Fruit fly (Drosophila melanogaster): Measurements from ENCODE around the gene CG43248.

CG43248 gene

dm6 chr3L:15543467-15543866 lies 12.2 kb upstream of the CG43248 start:
- TF ChIP-seq brk (GFP tag; optimal IDR thresholded peaks at IDR 0.05) (no peak), CG32264 (GFP tag; optimal IDR thresholded peaks at IDR 0.05) (no peak), Rel (GFP tag; optimal IDR thresholded peaks at IDR 0.05) (no peak), Rel (tag; optimal IDR thresholded peaks at IDR 0.05) (no peak), Hr78 (GFP tag; optimal IDR thresholded peaks at IDR 0.05) (no peak), HLH106 (tag; optimal IDR thresholded peaks at IDR 0.05) (no peak), Dif (GFP tag; optimal IDR thresholded peaks at IDR 0.05; ENCODE audit: partially characterized antibody) (no peak), Mio (GFP tag; optimal IDR thresholded peaks at IDR 0.05) (no peak), GATAd (GFP tag; optimal IDR thresholded peaks at IDR 0.05) (no peak)

dm6 chr3L:15543049-15543448 lies 11.8 kb upstream of the CG43248 start:
- TF ChIP-seq CG32264 (GFP tag; optimal IDR thresholded peaks at IDR 0.05) = no peak
- TF ChIP-seq foxo (GFP tag; optimal IDR thresholded peaks at IDR 0.05) = no peak

- TF ChIP-seq Hnf4 (GFP tag; optimal IDR thresholded peaks at IDR 0.05) (no peak), CG9705 (GFP tag; optimal IDR thresholded peaks at IDR 0.05) (no peak), Dif (GFP tag; optimal IDR thresholded peaks at IDR 0.05; ENCODE audit: partially characterized antibody) (no peak), h (GFP tag; optimal IDR thresholded peaks at IDR 0.05) (no peak), sage (GFP tag; optimal IDR thresholded peaks at IDR 0.05) (no peak), Jra (GFP tag; optimal IDR thresholded peaks at IDR 0.05) (no peak), br (GFP tag; optimal IDR thresholded peaks at IDR 0.05) (no peak), fru (GFP tag; optimal IDR thresholded peaks at IDR 0.05) (no peak), pan (optimal IDR thresholded peaks at IDR 0.05) (no peak), Vsx2 (GFP tag; optimal IDR thresholded peaks at IDR 0.05; ENCODE audit: partially characterized antibody) (no peak), rgr (GFP tag; optimal IDR thresholded peaks at IDR 0.05) (no peak), Hr83 (GFP tag; optimal IDR thresholded peaks at IDR 0.05; ENCODE audit: poor library complexity, severe bottlenecking) (no peak), usp (GFP tag; optimal IDR thresholded peaks at IDR 0.05) (no peak), N (GFP tag; optimal IDR thresholded peaks at IDR 0.05) (no peak), dsf (GFP tag; optimal IDR thresholded peaks at IDR 0.05; ENCODE audit: borderline replicate concordance) (no peak), ey (GFP tag; optimal IDR thresholded peaks at IDR 0.05) (no peak), GATAd (GFP tag; optimal IDR thresholded peaks at IDR 0.05) (no peak), Abd-B (GFP tag; optimal IDR thresholded peaks at IDR 0.05) (no peak)
These were observed 10.0 kb upstream of the CG43248 start for dm6 chr3L:15541281-15541680.

- TF ChIP-seq dl (GFP tag; optimal IDR thresholded peaks at IDR 0.05; ENCODE audit: insufficient read depth in 1 of 2, partially characterized antibody in 2 of 2) (no peak), Vsx2 (GFP tag; optimal IDR thresholded peaks at IDR 0.05; ENCODE audit: partially characterized antibody) (no peak), br (GFP tag; optimal IDR thresholded peaks at IDR 0.05) (no peak), sv (GFP tag; optimal IDR thresholded peaks at IDR 0.05) (no peak), GATAd (GFP tag; optimal IDR thresholded peaks at IDR 0.05) (no peak), pan (optimal IDR thresholded peaks at IDR 0.05) (no peak), Abd-B (GFP tag; optimal IDR thresholded peaks at IDR 0.05) (no peak), Hr78 (GFP tag; optimal IDR thresholded peaks at IDR 0.05) (no peak), CrebA (GFP tag; optimal IDR thresholded peaks at IDR 0.05; ENCODE audit: borderline replicate concordance) (no peak), CG9705 (GFP tag; optimal IDR thresholded peaks at IDR 0.05) (no peak), N (GFP tag; optimal IDR thresholded peaks at IDR 0.05) (no peak), dmrt93B (GFP tag; optimal IDR thresholded peaks at IDR 0.05) (no peak), h (GFP tag; optimal IDR thresholded peaks at IDR 0.05) (no peak), Myc (optimal IDR thresholded peaks at IDR 0.05) (no peak), usp (GFP tag; optimal IDR thresholded peaks at IDR 0.05) (no peak), fru (GFP tag; optimal IDR thresholded peaks at IDR 0.05) (no peak), woc (GFP tag; optimal IDR thresholded peaks at IDR 0.05) (no peak), tai (GFP tag; optimal IDR thresholded peaks at IDR 0.05) (no peak)
These were observed 9.4 kb upstream of the CG43248 start for dm6 chr3L:15540682-15541081.

- TF ChIP-seq Hr83 (GFP tag; optimal IDR thresholded peaks at IDR 0.05; ENCODE audit: poor library complexity, severe bottlenecking) = no peak
- TF ChIP-seq Dfd (GFP tag; optimal IDR thresholded peaks at IDR 0.05) = no peak
- no peak for TF ChIP-seq ey (GFP tag; optimal IDR thresholded peaks at IDR 0.05)
- TF ChIP-seq N (GFP tag; optimal IDR thresholded peaks at IDR 0.05) = no peak
- TF ChIP-seq usp (GFP tag; optimal IDR thresholded peaks at IDR 0.05) = no peak
- TF ChIP-seq br (GFP tag; optimal IDR thresholded peaks at IDR 0.05) = no peak
- no peak for TF ChIP-seq Hnf4 (GFP tag; optimal IDR thresholded peaks at IDR 0.05)
- TF ChIP-seq dsf (GFP tag; optimal IDR thresholded peaks at IDR 0.05; ENCODE audit: borderline replicate concordance) = no peak
- TF ChIP-seq fru (GFP tag; optimal IDR thresholded peaks at IDR 0.05) = no peak
- TF ChIP-seq Jra (GFP tag; optimal IDR thresholded peaks at IDR 0.05) = no peak
- no peak for TF ChIP-seq rgr (GFP tag; optimal IDR thresholded peaks at IDR 0.05)
- TF ChIP-seq Rel (GFP tag; optimal IDR thresholded peaks at IDR 0.05) = no peak
- TF ChIP-seq Rel (tag; optimal IDR thresholded peaks at IDR 0.05) = no peak
- TF ChIP-seq brk (GFP tag; optimal IDR thresholded peaks at IDR 0.05) = no peak
- TF ChIP-seq sage (GFP tag; optimal IDR thresholded peaks at IDR 0.05) = no peak
- TF ChIP-seq GATAd (GFP tag; optimal IDR thresholded peaks at IDR 0.05) = no peak
- TF ChIP-seq OdsH (GFP tag; optimal IDR thresholded peaks at IDR 0.05) = no peak
These were observed 8.7 kb upstream of the CG43248 start for dm6 chr3L:15539903-15540409.

Data from whole organism, wandering third instar larva.